Worm (Caenorhabditis elegans): ENCODE measurements around the gene F35D2.6.
A peak's percentile ranks its signal among the peaks of the same experiment; 100 is the strongest.

F35D2.6 gene

ce11 chrII:7588295-7588694 is 10.8 kb downstream of the F35D2.6 start:
- no peak for TF ChIP-seq nhr-77 (tag; optimal IDR thresholded peaks at IDR 0.05)
- no peak for TF ChIP-seq skn-1 (tag; optimal IDR thresholded peaks at IDR 0.05)
- no peak for TF ChIP-seq nhr-23 (tag; optimal IDR thresholded peaks at IDR 0.05)
- TF ChIP-seq pqm-1 (tag; optimal IDR thresholded peaks at IDR 0.05) = no peak
- TF ChIP-seq tbx-2 (tag; optimal IDR thresholded peaks at IDR 0.05) = no peak
- TF ChIP-seq unc-39 (tag; optimal IDR thresholded peaks at IDR 0.05) = no peak
- TF ChIP-seq ZK546.5 (tag; optimal IDR thresholded peaks at IDR 0.05) = no peak
- no peak for TF ChIP-seq fkh-10 (GFP tag; optimal IDR thresholded peaks at IDR 0.05)
- TF ChIP-seq ceh-9 (tag; optimal IDR thresholded peaks at IDR 0.05) = no peak
- TF ChIP-seq nhr-25 (tag; optimal IDR thresholded peaks at IDR 0.05) = no peak
- TF ChIP-seq hmg-11 (tag; optimal IDR thresholded peaks at IDR 0.05) = no peak
- TF ChIP-seq zag-1 (tag; optimal IDR thresholded peaks at IDR 0.05) = no peak
- TF ChIP-seq elt-1 (tag; optimal IDR thresholded peaks at IDR 0.05) = no peak
- no peak for TF ChIP-seq ceh-82 (tag; optimal IDR thresholded peaks at IDR 0.05)
- no peak for TF ChIP-seq mml-1 (tag; optimal IDR thresholded peaks at IDR 0.05)
- no peak for TF ChIP-seq eor-1 (tag; optimal IDR thresholded peaks at IDR 0.05)
- no peak for TF ChIP-seq nhr-237 (tag; optimal IDR thresholded peaks at IDR 0.05)
- TF ChIP-seq fos-1 (tag; optimal IDR thresholded peaks at IDR 0.05) = no peak
- no peak for TF ChIP-seq egl-27 (tag; optimal IDR thresholded peaks at IDR 0.05)

- TF ChIP-seq daf-12 (tag; optimal IDR thresholded peaks at IDR 0.05) (no peak), nhr-67 (tag; optimal IDR thresholded peaks at IDR 0.05) (no peak), hmg-11 (tag; optimal IDR thresholded peaks at IDR 0.05) (peak; percentile 35), nfya-1 (tag; optimal IDR thresholded peaks at IDR 0.05; ENCODE audit: insufficient read depth) (peak; percentile 55), tbx-2 (tag; optimal IDR thresholded peaks at IDR 0.05) (peak; percentile 20), R02D3.7 (tag; optimal IDR thresholded peaks at IDR 0.05) (no peak), ztf-4 (tag; optimal IDR thresholded peaks at IDR 0.05) (no peak), skn-1 (tag; optimal IDR thresholded peaks at IDR 0.05) (peak; percentile 50), nhr-23 (tag; optimal IDR thresholded peaks at IDR 0.05) (no peak), sea-2 (GFP tag; optimal IDR thresholded peaks at IDR 0.05) (no peak), nhr-43 (tag; optimal IDR thresholded peaks at IDR 0.05; ENCODE audit: poor library complexity, severe bottlenecking) (no peak), ceh-9 (tag; optimal IDR thresholded peaks at IDR 0.05) (no peak), ztf-11 (tag; optimal IDR thresholded peaks at IDR 0.05) (no peak), fkh-10 (GFP tag; optimal IDR thresholded peaks at IDR 0.05) (peak; percentile 38), eor-1 (tag; optimal IDR thresholded peaks at IDR 0.05) (no peak), nhr-11 (tag; optimal IDR thresholded peaks at IDR 0.05) (no peak), unc-62 (GFP tag; optimal IDR thresholded peaks at IDR 0.05) (no peak), nhr-12 (tag; optimal IDR thresholded peaks at IDR 0.05) (no peak), nhr-76 (tag; optimal IDR thresholded peaks at IDR 0.05) (no peak), zag-1 (tag; optimal IDR thresholded peaks at IDR 0.05) (no peak), lin-39 (tag; optimal IDR thresholded peaks at IDR 0.05) (peak; percentile 28), mml-1 (tag; optimal IDR thresholded peaks at IDR 0.05) (no peak), snpc-4 (tag; optimal IDR thresholded peaks at IDR 0.05) (no peak), elt-3 (tag; optimal IDR thresholded peaks at IDR 0.05) (no peak), aly-2 (tag; optimal IDR thresholded peaks at IDR 0.05) (no peak), ceh-28 (tag; optimal IDR thresholded peaks at IDR 0.05) (no peak)
Measured at ce11 chrII:7593227-7593626, 15.7 kb downstream of the F35D2.6 start.

DNA sequence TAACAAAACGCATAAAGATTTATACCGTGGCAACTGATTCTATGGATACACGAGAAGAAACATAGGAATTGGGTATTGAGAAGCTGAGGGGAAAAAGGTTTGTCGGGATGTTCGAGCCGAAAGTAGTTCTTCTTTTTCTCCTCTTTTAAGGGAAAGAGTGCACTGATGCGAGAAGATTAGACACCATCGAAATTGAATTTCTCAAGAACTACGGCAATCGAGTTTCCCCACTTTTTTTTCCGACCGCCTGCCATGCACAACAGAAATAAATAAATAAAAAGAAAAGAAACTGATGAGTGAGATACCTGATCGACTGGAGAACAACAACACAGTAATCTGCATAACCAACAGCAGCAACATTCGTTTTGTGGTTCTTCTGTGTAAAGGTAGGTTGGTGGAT is 16.8 kb downstream of the F35D2.6 start:
- TF ChIP-seq tbx-2 (tag; optimal IDR thresholded peaks at IDR 0.05) (no peak), fkh-10 (GFP tag; optimal IDR thresholded peaks at IDR 0.05) (peak; percentile 79), snpc-4 (tag; optimal IDR thresholded peaks at IDR 0.05) (no peak)

DNA sequence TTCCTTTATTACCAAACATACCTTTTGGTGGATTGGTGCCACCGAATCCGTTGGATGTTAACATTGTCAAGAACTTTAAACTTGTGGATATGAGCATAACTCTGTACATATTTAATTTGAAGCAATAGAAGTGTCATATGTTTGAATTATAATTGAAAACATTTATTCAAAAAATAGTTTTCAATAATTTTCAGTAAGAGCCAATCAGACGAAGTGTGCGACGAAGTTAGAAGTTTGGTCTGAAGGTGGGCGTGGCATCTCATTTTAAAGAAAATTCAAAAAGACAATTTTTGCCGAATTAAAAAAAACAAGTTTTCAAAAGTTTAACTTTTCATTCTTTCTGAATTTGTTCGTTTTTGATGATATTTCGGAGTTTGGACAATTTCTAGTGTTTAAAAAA is 17.3 kb downstream of the F35D2.6 start, which contains the start of gene syd-1:
Gene syd-1 (minus strand): TSS at position 101 of the 400 bp plus-strand sequence.
- TF ChIP-seq ZK546.5 (tag; optimal IDR thresholded peaks at IDR 0.05) (no peak), hmg-11 (tag; optimal IDR thresholded peaks at IDR 0.05) (no peak), fos-1 (tag; optimal IDR thresholded peaks at IDR 0.05) (no peak), fkh-2 (tag; optimal IDR thresholded peaks at IDR 0.05) (no peak), nhr-43 (tag; optimal IDR thresholded peaks at IDR 0.05; ENCODE audit: poor library complexity, severe bottlenecking) (no peak), ceh-82 (tag; optimal IDR thresholded peaks at IDR 0.05) (no peak), nhr-76 (tag; optimal IDR thresholded peaks at IDR 0.05) (no peak), nhr-11 (tag; optimal IDR thresholded peaks at IDR 0.05) (no peak), pha-4 (tag; optimal IDR thresholded peaks at IDR 0.05) (no peak), pqm-1 (tag; optimal IDR thresholded peaks at IDR 0.05) (no peak), elt-2 (tag; optimal IDR thresholded peaks at IDR 0.05) (no peak), ceh-28 (tag; optimal IDR thresholded peaks at IDR 0.05) (no peak), ztf-11 (tag; optimal IDR thresholded peaks at IDR 0.05) (no peak)

All from whole organism, L3 larva.